Fruit fly (Drosophila melanogaster) whole organism, pupa: ENCODE results near the gene Syt12.
A peak's percentile ranks its signal among the peaks of the same experiment; 100 is the strongest.

Experiments used
- CG10348 ChIP-seq: fragments of 200-800 bp; sonication (Bioruptor generic); IDR thresholded peaks from 2 replicates; pipeline ENCODE4 v1.3.6; 2022; ENCODE audit warnings: missing biosample characterization, missing genetic modification characterization
- CG12605 ChIP-seq: fragments of 200-800 bp; sonication (Bioruptor generic); IDR thresholded peaks from 2 replicates; pipeline ENCODE4 v1.3.6; 2022; ENCODE audit warnings: missing biosample characterization, missing genetic modification characterization
- CG13204 ChIP-seq: fragments of 200-800 bp; sonication (Bioruptor generic); optimal IDR thresholded peaks from 2 replicates; lab custom pipeline; 2018; ENCODE audit warnings: missing biosample characterization, mild to moderate bottlenecking, missing genetic modification characterization, moderate library complexity
- CG14655 ChIP-seq: fragments of 200-800 bp; sonication (Bioruptor generic); optimal IDR thresholded peaks from 3 replicates; lab custom pipeline; 2017; ENCODE audit warnings: mild to moderate bottlenecking, missing biosample characterization, missing genetic modification reagents, missing genetic modification characterization
- CG15710 ChIP-seq: fragments of 200-800 bp; sonication (Bioruptor generic); optimal IDR thresholded peaks from 2 replicates; lab custom pipeline; 2018; ENCODE audit warnings: missing biosample characterization, mild to moderate bottlenecking, missing genetic modification characterization, moderate library complexity
- CG17806 ChIP-seq: fragments of 200-800 bp; sonication (Bioruptor generic); optimal IDR thresholded peaks from 2 replicates; lab custom pipeline; 2018; ENCODE audit warnings: missing biosample characterization, mild to moderate bottlenecking, missing genetic modification characterization, moderate library complexity
- CG32121 ChIP-seq: fragments of 200-800 bp; sonication (Bioruptor generic); IDR thresholded peaks from 2 replicates; pipeline ENCODE4 v1.3.6; 2022; ENCODE audit warnings: missing biosample characterization, missing genetic modification characterization
- CG34367 ChIP-seq: fragments of 200-800 bp; sonication (Bioruptor generic); optimal IDR thresholded peaks from 2 replicates; lab custom pipeline; 2018; ENCODE audit warnings: missing biosample characterization, mild to moderate bottlenecking, missing genetic modification characterization
- CG4496 ChIP-seq: fragments of 200-800 bp; sonication (Bioruptor generic); IDR thresholded peaks from 3 replicates; pipeline ENCODE4 v1.3.6; 2022; ENCODE audit warnings: missing biosample characterization, missing genetic modification characterization
- CG8159 ChIP-seq: fragments of 200-800 bp; sonication (Bioruptor generic); optimal IDR thresholded peaks from 3 replicates; lab custom pipeline; 2018; ENCODE audit warnings: missing biosample characterization, mild to moderate bottlenecking, missing genetic modification characterization, moderate library complexity
- CG8301 ChIP-seq: fragments of 200-800 bp; sonication (Bioruptor generic); optimal IDR thresholded peaks from 2 replicates; lab custom pipeline; 2018; ENCODE audit warnings: missing biosample characterization, mild to moderate bottlenecking, missing genetic modification characterization
- CG9948 ChIP-seq: fragments of 200-800 bp; sonication (Bioruptor generic); optimal IDR thresholded peaks from 2 replicates; lab custom pipeline; 2018; ENCODE audit warnings: missing biosample characterization, mild to moderate bottlenecking, missing genetic modification characterization, moderate library complexity
- D1 ChIP-seq: fragments of 200-800 bp; sonication (Bioruptor generic); optimal IDR thresholded peaks from 2 replicates; lab custom pipeline; 2018; ENCODE audit warnings: missing biosample characterization, mild to moderate bottlenecking, missing genetic modification characterization, moderate library complexity
- EcR ChIP-seq: fragments of 200-800 bp; sonication (Bioruptor generic); optimal IDR thresholded peaks from 3 replicates; lab custom pipeline; 2019; ENCODE audit warnings: missing biosample characterization, missing genetic modification characterization, mild to moderate bottlenecking, moderate library complexity, missing genetic modification reagents
- Ets98B ChIP-seq: fragments of 200-800 bp; sonication (Bioruptor generic); IDR thresholded peaks from 2 replicates; pipeline ENCODE4 v1.3.6; 2022; ENCODE audit warnings: missing biosample characterization, missing genetic modification characterization
- Pif1A ChIP-seq: fragments of 200-800 bp; sonication (Bioruptor generic); optimal IDR thresholded peaks from 3 replicates; lab custom pipeline; 2016; ENCODE audit warnings: missing biosample characterization, missing genetic modification characterization
- Pif1B ChIP-seq: fragments of 200-800 bp; sonication (Bioruptor generic); optimal IDR thresholded peaks from 3 replicates; lab custom pipeline; 2016; ENCODE audit warnings: missing biosample characterization, missing genetic modification characterization
- Snoo ChIP-seq: fragments of 200-800 bp; sonication (Bioruptor generic); optimal IDR thresholded peaks from 3 replicates; lab custom pipeline; 2017; ENCODE audit warnings: missing biosample characterization, mild to moderate bottlenecking, missing genetic modification characterization, inconsistent platforms
- fd96Ca ChIP-seq: fragments of 200-800 bp; sonication (Bioruptor generic); IDR thresholded peaks from 3 replicates; pipeline ENCODE4 v1.3.6; 2022; ENCODE audit warnings: missing biosample characterization, missing genetic modification characterization
- gl ChIP-seq: fragments of 200-800 bp; sonication (Bioruptor generic); optimal IDR thresholded peaks from 2 replicates; lab custom pipeline; 2018; ENCODE audit warnings: missing biosample characterization, mild to moderate bottlenecking, missing genetic modification characterization
- rn ChIP-seq: fragments of 200-800 bp; sonication (Bioruptor generic); IDR thresholded peaks from 2 replicates; pipeline ENCODE4 v1.3.6; 2022; ENCODE audit warnings: missing biosample characterization, missing genetic modification characterization

The Syt12 gene

dm6 chrX:13402763-13403162 lies 43.7 kb downstream of the Syt12 start, which contains the start of gene CG12725:
Gene CG12725 (minus strand): TSS chrX:13402863.
- TF ChIP-seq Pif1B (GFP tag; lab: Kevin White, UChicago) = no peak
- TF ChIP-seq Pif1A = no peak
- TF ChIP-seq CG12605 (GFP tag; lab: Robert Waterston, UW) = no peak
- no peak for TF ChIP-seq CG9948
- no peak for TF ChIP-seq D1 (tag; lab: Kevin White, UChicago)
- TF ChIP-seq CG8159 (tag; lab: Kevin White, UChicago) = no peak
- no peak for TF ChIP-seq Snoo (tag; lab: Kevin White, UChicago)

- no peak for TF ChIP-seq CG14655 (GFP tag; lab: Kevin White, UChicago)
- TF ChIP-seq CG12605 (GFP tag; lab: Robert Waterston, UW) = peak; percentile 24; the same call in 1 of the 2 replicates
- TF ChIP-seq CG32121 (GFP tag; lab: Robert Waterston, UW) = no peak
- TF ChIP-seq CG13204 (GFP tag; lab: Kevin White, UChicago) = no peak
- no peak for TF ChIP-seq CG10348 (GFP tag; lab: Robert Waterston, UW)
- TF ChIP-seq gl (tag; lab: Kevin White, UChicago) = peak; percentile 15
- TF ChIP-seq CG15710 (tag; lab: Kevin White, UChicago) = no peak
- no peak for TF ChIP-seq CG9948
- no peak for TF ChIP-seq CG8159 (tag; lab: Kevin White, UChicago)
- peak; percentile 6; the same call in 1 of the 2 replicates for TF ChIP-seq Ets98B (GFP tag; lab: Robert Waterston, UW)
- TF ChIP-seq EcR = peak; percentile 68
- TF ChIP-seq Pif1B (GFP tag; lab: Kevin White, UChicago) = no peak
- TF ChIP-seq CG34367 = no peak
- TF ChIP-seq CG17806 (tag; lab: Kevin White, UChicago) = no peak
- TF ChIP-seq D1 (tag; lab: Kevin White, UChicago) = no peak
- no peak for TF ChIP-seq fd96Ca (GFP tag; lab: Robert Waterston, UW)
- no peak for TF ChIP-seq CG4496 (GFP tag; lab: Robert Waterston, UW)
- no peak for TF ChIP-seq rn
- TF ChIP-seq Snoo (tag; lab: Kevin White, UChicago) = no peak
- no peak for TF ChIP-seq Pif1A
- TF ChIP-seq CG8301 (tag; lab: Kevin White, UChicago) = no peak
Measured at dm6 chrX:13403553-13403952, 44.5 kb downstream of the Syt12 start.

dm6 chrX:13403962-13404830 lies 45.1 kb downstream of the Syt12 start, which contains the start of gene GstT4:
Gene GstT4 (plus strand): TSS chrX:13404749.
- TF ChIP-seq rn (peak; percentile 93), EcR (peak; percentile 72), CG14655 (GFP tag; lab: Kevin White, UChicago) (peak; percentile 83), Pif1B (GFP tag; lab: Kevin White, UChicago) (peak; percentile 97), Pif1A (peak; percentile 97), gl (tag; lab: Kevin White, UChicago) (peak; percentile 97), Ets98B (GFP tag; lab: Robert Waterston, UW) (peak; percentile 98), CG8301 (tag; lab: Kevin White, UChicago) (peak; percentile 69), CG32121 (GFP tag; lab: Robert Waterston, UW) (peak; percentile 97), fd96Ca (GFP tag; lab: Robert Waterston, UW) (peak; percentile 98), CG4496 (GFP tag; lab: Robert Waterston, UW) (peak; percentile 99), CG15710 (tag; lab: Kevin White, UChicago) (peak; percentile 86), D1 (tag; lab: Kevin White, UChicago) (peak; percentile 2), CG10348 (GFP tag; lab: Robert Waterston, UW) (peak; percentile 55), CG9948 (peak; percentile 84), Snoo (tag; lab: Kevin White, UChicago) (peak; percentile 84), CG17806 (tag; lab: Kevin White, UChicago) (peak; percentile 84), CG13204 (GFP tag; lab: Kevin White, UChicago) (peak; percentile 97), CG34367 (peak; percentile 90), CG12605 (GFP tag; lab: Robert Waterston, UW) (peak; percentile 100), CG8159 (tag; lab: Kevin White, UChicago) (peak; percentile 81)
- TF ChIP-seq, all 21 proteins: peak for 21

- peak; percentile 41 for TF ChIP-seq CG12605 (GFP tag; lab: Robert Waterston, UW)
- peak; percentile 2 for TF ChIP-seq CG8301 (tag; lab: Kevin White, UChicago)
- TF ChIP-seq EcR = peak; percentile 82
- TF ChIP-seq Pif1B (GFP tag; lab: Kevin White, UChicago) = no peak
- peak; percentile 53 for TF ChIP-seq CG14655 (GFP tag; lab: Kevin White, UChicago)
- peak; percentile 60 for TF ChIP-seq Pif1A
- TF ChIP-seq CG34367 = no peak
- TF ChIP-seq CG13204 (GFP tag; lab: Kevin White, UChicago) = peak; percentile 40
- no peak for TF ChIP-seq CG17806 (tag; lab: Kevin White, UChicago)
- TF ChIP-seq gl (tag; lab: Kevin White, UChicago) = peak; percentile 54
- peak; percentile 54; the same call in 2 of the 3 replicates for TF ChIP-seq CG4496 (GFP tag; lab: Robert Waterston, UW)
- TF ChIP-seq fd96Ca (GFP tag; lab: Robert Waterston, UW) = 0 out of 3 replicates have a peak, but pooled peaks have one; percentile 47
- TF ChIP-seq Ets98B (GFP tag; lab: Robert Waterston, UW) = peak; percentile 18; the same call in 1 of the 2 replicates
Measured at dm6 chrX:13406293-13406692, 47.2 kb downstream of the Syt12 start.

dm6 chrX:13407673-13408072 lies 48.6 kb downstream of the Syt12 start:
- TF ChIP-seq EcR (no peak), CG13204 (GFP tag; lab: Kevin White, UChicago) (no peak), CG32121 (GFP tag; lab: Robert Waterston, UW) (no peak), CG17806 (tag; lab: Kevin White, UChicago) (no peak), fd96Ca (GFP tag; lab: Robert Waterston, UW) (no peak)
- TF ChIP-seq, all 21 proteins: peak for 0
